Fruit fly (Drosophila melanogaster) whole organism, adult: ENCODE measurements around the gene CG33230.

ENCODE experiments used
- CG11617 ChIP-seq: fragments of 200-800 bp; sonication (Bioruptor generic); optimal IDR thresholded peaks from 2 replicates; lab custom pipeline; 2017; ENCODE audit warnings: mild to moderate bottlenecking, missing biosample characterization, missing genetic modification reagents, missing genetic modification characterization
- CG12768 ChIP-seq: fragments of 200-800 bp; sonication (Bioruptor generic); optimal IDR thresholded peaks from 2 replicates; lab custom pipeline; 2017; ENCODE audit warnings: missing biosample characterization, missing genetic modification characterization, mild to moderate bottlenecking, moderate library complexity, missing genetic modification reagents
- CG14711 ChIP-seq: fragments of 200-800 bp; sonication (Bioruptor generic); optimal IDR thresholded peaks from 2 replicates; lab custom pipeline; 2018; ENCODE audit warnings: missing biosample characterization, mild to moderate bottlenecking, missing genetic modification characterization, moderate library complexity
- CG1620 ChIP-seq: fragments of 200-800 bp; sonication (Bioruptor generic); optimal IDR thresholded peaks from 2 replicates; lab custom pipeline; 2016; ENCODE audit warnings: missing biosample characterization, missing genetic modification characterization
- CG33017 ChIP-seq: fragments of 200-800 bp; sonication (Bioruptor generic); optimal IDR thresholded peaks from 2 replicates; lab custom pipeline; 2018; ENCODE audit warnings: missing biosample characterization, mild to moderate bottlenecking, missing genetic modification characterization, moderate library complexity
- CG5204 ChIP-seq: fragments of 200-800 bp; sonication (Bioruptor generic); optimal IDR thresholded peaks from 2 replicates; lab custom pipeline; 2016; ENCODE audit warnings: missing biosample characterization, missing genetic modification characterization
- CG7045 ChIP-seq: fragments of 200-800 bp; sonication (Bioruptor generic); optimal IDR thresholded peaks from 2 replicates; lab custom pipeline; 2017; ENCODE audit warnings: missing biosample characterization, mild to moderate bottlenecking, missing genetic modification characterization
- CG7101 ChIP-seq: fragments of 200-800 bp; sonication (Bioruptor generic); optimal IDR thresholded peaks from 2 replicates; lab custom pipeline; 2018; ENCODE audit warnings: missing biosample characterization, mild to moderate bottlenecking, missing genetic modification characterization, moderate library complexity
- Clk ChIP-seq: fragments of 200-800 bp; sonication (Bioruptor generic); optimal IDR thresholded peaks from 2 replicates; lab custom pipeline; 2017; ENCODE audit warnings: missing biosample characterization, missing genetic modification characterization
- Crg-1 ChIP-seq: fragments of 200-800 bp; sonication (Bioruptor generic); optimal IDR thresholded peaks from 2 replicates; lab custom pipeline; 2016; ENCODE audit warnings: missing biosample characterization, missing genetic modification characterization
- Hr96 ChIP-seq: fragments of 200-800 bp; sonication (Bioruptor generic); optimal IDR thresholded peaks from 2 replicates; lab custom pipeline; 2016; ENCODE audit warnings: missing biosample characterization, missing genetic modification characterization
- Mnt ChIP-seq: fragments of 200-800 bp; sonication (Bioruptor generic); optimal IDR thresholded peaks from 2 replicates; lab custom pipeline; 2016; ENCODE audit warnings: missing biosample characterization, mild to moderate bottlenecking, missing genetic modification characterization
- bab1 ChIP-seq: fragments of 200-800 bp; sonication (Bioruptor generic); optimal IDR thresholded peaks from 3 replicates; lab custom pipeline; 2019; ENCODE audit warnings: missing biosample characterization, mild to moderate bottlenecking, missing genetic modification characterization, moderate library complexity
- cic ChIP-seq: fragments of 200-800 bp; sonication (Bioruptor generic); optimal IDR thresholded peaks from 2 replicates; lab custom pipeline; 2017; ENCODE audit warnings: missing biosample characterization, mild to moderate bottlenecking, missing genetic modification characterization, moderate library complexity
- cnc ChIP-seq, 2 experiments: fragments of >200 bp; optimal IDR thresholded peaks; 2 replicates each; lab custom pipeline; 2017
- kay ChIP-seq: fragments of 200-800 bp; sonication (Bioruptor generic); peaks from one replicate; lab custom pipeline; 2016; ENCODE audit warnings: missing biosample characterization, missing genetic modification characterization, borderline replicate concordance
- ovo ChIP-seq: fragments of 200-800 bp; sonication (Bioruptor generic); optimal IDR thresholded peaks from 2 replicates; lab custom pipeline; 2016; ENCODE audit warnings: missing biosample characterization, missing genetic modification characterization
- pad ChIP-seq: fragments of 200-800 bp; sonication (Bioruptor generic); optimal IDR thresholded peaks from 3 replicates; lab custom pipeline; 2017; ENCODE audit warnings: missing biosample characterization, missing genetic modification characterization, mild to moderate bottlenecking, moderate library complexity, missing genetic modification reagents
- tj ChIP-seq: fragments of 200-800 bp; sonication (Bioruptor generic); optimal IDR thresholded peaks from 3 replicates; lab custom pipeline; 2017; ENCODE audit warnings: missing biosample characterization, mild to moderate bottlenecking, missing genetic modification characterization, moderate library complexity
- toe ChIP-seq: fragments of 200-800 bp; sonication (Bioruptor generic); optimal IDR thresholded peaks from 2 replicates; lab custom pipeline; 2016; ENCODE audit warnings: missing biosample characterization, missing genetic modification characterization

Gene CG33230

DNA sequence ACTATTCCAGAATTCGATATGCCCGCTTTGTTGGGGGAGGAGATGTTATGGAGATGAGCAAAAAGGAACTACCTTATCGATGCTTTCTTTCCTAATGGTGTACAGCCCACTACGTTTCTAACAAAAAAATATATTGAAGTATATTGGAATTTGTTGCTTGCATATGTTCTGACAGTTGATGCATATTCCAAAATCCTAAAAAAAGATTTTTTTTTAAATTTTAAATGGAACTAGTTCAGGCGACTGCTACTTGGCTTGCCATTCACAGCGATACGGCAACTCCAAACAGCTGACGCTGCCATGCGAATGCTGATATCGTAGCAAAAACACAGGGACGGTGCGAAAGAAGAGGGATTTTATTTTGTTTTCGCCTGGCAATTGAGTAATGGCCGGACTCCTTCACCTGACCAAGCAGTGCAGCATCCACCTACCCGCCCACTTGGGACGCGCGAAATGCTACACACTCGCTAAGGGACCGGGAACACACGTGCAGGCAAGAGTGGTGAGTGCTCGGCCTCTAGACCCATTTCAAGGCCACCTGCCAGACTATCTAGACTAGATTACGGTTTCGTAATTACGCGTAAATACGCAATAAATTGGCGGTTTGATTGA, at the start of gene CG33230, which contains the start of the genes CG13926 and ABCB7:
TSS of gene CG33230 (plus strand) at position 299 of the 612 bp plus-strand sequence.
TSS of gene CG13926 (minus strand) at position 43 of the 612 bp plus-strand sequence.
TSS of gene ABCB7 (plus strand) at position 299 of the 612 bp plus-strand sequence.
- TF ChIP-seq tj (GFP tag; lab: Kevin White, UChicago): peak; percentile 60
- no peak for TF ChIP-seq kay (GFP tag; lab: Kevin White, UChicago)
- TF ChIP-seq CG1620 (GFP tag; lab: Kevin White, UChicago): peak; percentile 27
- peak; percentile 67 for TF ChIP-seq bab1 (GFP tag; lab: Kevin White, UChicago)
- TF ChIP-seq Crg-1 (GFP tag; lab: Kevin White, UChicago): peak; percentile 18
- TF ChIP-seq CG11617: peak; percentile 66
- TF ChIP-seq CG33017: no peak
- no peak for TF ChIP-seq cic
- peak; percentile 10 for TF ChIP-seq pad
- peak; percentile 48 for TF ChIP-seq CG12768 (GFP tag; lab: Kevin White, UChicago)
- TF ChIP-seq Hr96 (GFP tag; lab: Kevin White, UChicago): peak; percentile 63
- TF ChIP-seq ovo (GFP tag; lab: Kevin White, UChicago): peak; percentile 23
- no peak for TF ChIP-seq cnc (optimal IDR thresholded peaks at IDR 0.05; lab: Kevin White, UChicago)
- TF ChIP-seq CG5204 (GFP tag; lab: Kevin White, UChicago): peak; percentile 45
- no peak for TF ChIP-seq Clk (GFP tag; lab: Kevin White, UChicago)
- TF ChIP-seq CG14711 (tag; lab: Kevin White, UChicago): peak; percentile 55
- peak; percentile 25 for TF ChIP-seq CG7101 (tag; lab: Kevin White, UChicago)
- peak; percentile 70 for TF ChIP-seq Mnt (GFP tag; lab: Kevin White, UChicago)
- peak; percentile 24 for TF ChIP-seq toe (GFP tag; lab: Kevin White, UChicago)
- TF ChIP-seq CG7045 (GFP tag; lab: Kevin White, UChicago): peak; percentile 15

DNA sequence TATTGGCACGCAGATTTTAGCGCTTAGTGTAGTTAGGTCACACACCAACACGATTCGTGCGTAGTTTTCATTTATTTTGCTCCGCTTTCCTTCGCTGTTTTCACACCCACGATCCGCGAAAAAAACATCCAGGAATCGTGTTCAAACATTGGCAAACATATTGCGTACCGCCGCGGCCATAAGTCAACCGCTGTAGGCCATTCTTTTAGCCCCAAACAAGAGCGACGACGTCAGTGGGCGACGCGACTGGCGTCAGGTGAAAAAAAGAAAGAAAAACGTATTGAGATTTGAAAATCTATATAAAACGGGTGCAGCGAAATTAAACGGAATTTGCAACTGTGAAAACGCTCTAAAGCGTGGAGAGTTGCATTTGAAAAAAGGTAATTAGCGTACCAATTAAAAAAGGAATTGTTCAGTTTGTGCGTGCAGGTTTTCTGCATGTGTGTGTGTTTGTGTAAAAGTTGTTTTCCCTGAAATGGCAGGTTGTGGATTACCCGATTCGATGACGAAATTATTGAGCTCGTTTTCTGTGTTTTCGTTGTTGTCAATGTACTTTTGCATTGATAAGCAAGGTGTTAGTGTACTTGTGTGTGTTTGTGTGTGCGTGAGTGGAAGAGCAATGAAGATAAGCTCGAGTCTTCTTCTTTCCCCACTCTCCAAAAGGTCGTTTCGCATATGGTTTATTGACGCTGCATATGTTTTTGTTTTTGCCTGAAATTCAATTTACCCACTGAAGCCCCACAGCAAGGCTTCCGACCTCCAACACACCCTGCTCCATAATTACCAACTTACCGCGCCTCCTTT, 48.9 kb upstream of the CG33230 start, which contains the start of gene Tmep:
TSS of gene Tmep (plus strand) at position 20 of the 804 bp plus-strand sequence.
- TF ChIP-seq Mnt (GFP tag; lab: Kevin White, UChicago) (peak; percentile 5), bab1 (GFP tag; lab: Kevin White, UChicago) (no peak), tj (GFP tag; lab: Kevin White, UChicago) (peak; percentile 61), cic (peak; percentile 63)

DNA sequence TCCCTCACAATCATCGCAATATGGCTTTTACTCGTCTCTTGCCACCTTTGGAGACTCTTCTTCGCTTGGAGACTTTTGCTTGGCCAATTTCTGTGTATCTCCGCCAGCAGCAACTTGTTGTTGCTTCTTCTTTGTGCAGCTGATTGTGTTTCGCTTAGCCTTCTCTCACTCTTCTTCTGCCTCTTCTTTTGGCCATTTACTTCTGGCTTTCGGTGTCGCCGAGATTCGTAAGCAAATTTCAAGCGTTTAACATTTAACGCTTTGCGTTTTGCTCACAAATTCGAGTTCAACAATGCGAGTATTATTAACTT, 48.3 kb upstream of the CG33230 start:
- TF ChIP-seq tj (GFP tag; lab: Kevin White, UChicago) (peak; percentile 59), CG33017 (no peak), CG7045 (GFP tag; lab: Kevin White, UChicago) (no peak), pad (no peak), bab1 (GFP tag; lab: Kevin White, UChicago) (peak; percentile 9), toe (GFP tag; lab: Kevin White, UChicago) (no peak)

DNA sequence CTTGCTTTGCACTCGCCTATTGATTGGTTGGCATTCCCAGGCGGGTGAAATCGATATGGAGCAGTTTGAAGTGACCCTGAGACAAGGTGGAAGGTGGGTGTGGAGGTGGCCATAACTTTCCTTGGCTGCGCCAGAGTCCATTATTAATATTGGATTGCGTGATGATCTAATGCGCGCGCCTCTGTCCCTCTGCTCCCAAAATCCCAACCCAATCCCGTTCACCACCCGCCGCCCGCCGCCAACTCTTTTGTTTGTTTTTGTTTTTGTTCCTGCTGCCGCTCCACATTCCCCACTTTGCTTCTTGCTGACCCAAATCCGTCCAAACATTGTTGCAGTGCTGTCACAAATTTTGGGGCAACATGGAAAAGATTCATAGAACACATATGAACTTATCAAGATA, 47.1 kb upstream of the CG33230 start:
- TF ChIP-seq CG5204 (GFP tag; lab: Kevin White, UChicago) (no peak), kay (GFP tag; lab: Kevin White, UChicago) (peak; percentile 45), cnc (optimal IDR thresholded peaks at IDR 0.05; lab: Kevin White, UChicago) (no peak), tj (GFP tag; lab: Kevin White, UChicago) (peak; percentile 1), CG33017 (no peak)

DNA sequence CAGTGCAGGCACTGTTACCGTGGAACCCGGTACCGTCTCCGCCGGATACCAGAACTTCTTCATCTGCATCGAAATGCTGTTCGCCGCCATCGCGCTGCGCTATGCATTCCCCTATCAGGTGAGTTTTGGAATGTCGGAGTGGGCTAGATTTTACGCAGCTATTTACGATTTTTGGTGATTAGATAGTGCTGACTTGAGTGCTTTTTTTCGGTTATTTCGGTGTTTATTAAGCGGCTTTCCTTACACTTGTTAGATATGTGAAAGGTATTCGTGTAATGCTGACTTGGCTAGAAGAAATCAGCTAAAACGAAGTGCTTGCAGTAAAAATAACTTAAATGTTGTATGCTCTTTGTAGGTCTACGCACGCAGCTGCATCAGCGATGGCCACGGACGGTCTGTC, 45.0 kb upstream of the CG33230 start:
- TF ChIP-seq CG7045 (GFP tag; lab: Kevin White, UChicago) (no peak), cnc (optimal IDR thresholded peaks at IDR 0.05; lab: Kevin White, UChicago) (no peak), CG7101 (tag; lab: Kevin White, UChicago) (no peak), Crg-1 (GFP tag; lab: Kevin White, UChicago) (no peak), CG1620 (GFP tag; lab: Kevin White, UChicago) (no peak), CG11617 (no peak), kay (GFP tag; lab: Kevin White, UChicago) (no peak), Mnt (GFP tag; lab: Kevin White, UChicago) (no peak), CG14711 (tag; lab: Kevin White, UChicago) (no peak), bab1 (GFP tag; lab: Kevin White, UChicago) (no peak)

DNA sequence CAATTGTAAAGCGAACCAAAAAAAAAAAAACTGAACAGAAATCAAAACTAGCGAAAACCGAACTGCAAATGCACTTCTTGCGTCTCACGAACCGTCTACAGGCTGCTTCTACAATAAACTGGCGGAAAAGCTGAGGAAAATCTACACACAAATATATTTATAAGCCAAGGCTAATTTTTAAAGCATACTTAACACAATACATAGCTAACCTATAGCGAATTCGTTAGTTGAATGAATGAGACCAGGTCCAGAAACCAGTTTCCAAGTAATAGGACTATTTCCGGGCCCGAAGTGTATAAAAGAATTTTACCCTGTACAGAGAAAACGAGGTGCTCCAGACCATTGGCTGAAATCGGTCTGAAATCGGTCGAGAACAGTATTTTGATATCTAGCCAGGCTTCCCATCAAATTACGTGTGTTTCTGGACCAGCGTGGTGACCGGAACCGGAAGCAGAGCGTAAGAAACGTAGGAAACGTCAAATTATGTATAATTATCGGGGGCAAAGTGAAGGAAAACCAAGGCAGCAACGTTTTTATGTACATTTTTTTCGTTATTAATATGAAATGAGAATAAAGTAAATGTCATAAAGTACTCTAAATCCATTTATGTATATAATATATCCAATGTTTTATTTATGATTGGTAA, 42.4 kb upstream of the CG33230 start:
- TF ChIP-seq cnc (optimal IDR thresholded peaks at IDR 0.05; lab: Kevin White, UChicago) (no peak), Mnt (GFP tag; lab: Kevin White, UChicago) (no peak), ovo (GFP tag; lab: Kevin White, UChicago) (no peak), CG7101 (tag; lab: Kevin White, UChicago) (no peak), Clk (GFP tag; lab: Kevin White, UChicago) (no peak), CG11617 (no peak), Crg-1 (GFP tag; lab: Kevin White, UChicago) (no peak), cic (no peak), tj (GFP tag; lab: Kevin White, UChicago) (no peak), CG14711 (tag; lab: Kevin White, UChicago) (no peak), CG5204 (GFP tag; lab: Kevin White, UChicago) (no peak), CG12768 (GFP tag; lab: Kevin White, UChicago) (no peak), Hr96 (GFP tag; lab: Kevin White, UChicago) (no peak), CG1620 (GFP tag; lab: Kevin White, UChicago) (no peak), toe (GFP tag; lab: Kevin White, UChicago) (no peak), CG7045 (GFP tag; lab: Kevin White, UChicago) (no peak), kay (GFP tag; lab: Kevin White, UChicago) (no peak)
